Fruit fly (Drosophila melanogaster) whole organism, embryonic: ENCODE measurements around the gene Apoltp.
A peak's percentile ranks its signal among the peaks of the same experiment; 100 is the strongest.

Experiments
- Atf-2 ChIP-seq: fragments of 200-800 bp; sonication (Bioruptor generic); optimal IDR thresholded peaks from 2 replicates; lab custom pipeline; 2016; ENCODE audit warnings: missing biosample characterization, missing genetic modification characterization
- B-H1 ChIP-seq: fragments of 200-800 bp; sonication (Bioruptor generic); IDR thresholded peaks from 3 replicates; pipeline ENCODE4 v1.3.6; 2022; ENCODE audit warnings: missing biosample characterization, missing genetic modification characterization
- CG10565 ChIP-seq: fragments of 200-800 bp; sonication (Bioruptor generic); optimal IDR thresholded peaks from 3 replicates; lab custom pipeline; 2016; ENCODE audit warnings: missing biosample characterization, mild to moderate bottlenecking, missing genetic modification characterization
- CG10959 ChIP-seq: fragments of 200-800 bp; sonication (Bioruptor generic); IDR thresholded peaks from 2 replicates; pipeline ENCODE4 v1.3.6; 2022; ENCODE audit warnings: missing biosample characterization, missing genetic modification characterization
- CG12744 ChIP-seq: fragments of 200-800 bp; sonication (Bioruptor generic); optimal IDR thresholded peaks from 2 replicates; lab custom pipeline; 2016; ENCODE audit warnings: missing biosample characterization, missing genetic modification characterization
- CG13296 ChIP-seq: fragments of 200-800 bp; sonication (Bioruptor generic); optimal IDR thresholded peaks from 3 replicates; lab custom pipeline; 2018; ENCODE audit warnings: missing biosample characterization, mild to moderate bottlenecking, missing genetic modification characterization
- CG14710 ChIP-seq: fragments of 200-800 bp; sonication (Bioruptor generic); optimal IDR thresholded peaks from 3 replicates; lab custom pipeline; 2019; ENCODE audit warnings: missing biosample characterization, mild to moderate bottlenecking, missing genetic modification characterization, moderate library complexity
- CG15601 ChIP-seq: fragments of 200-800 bp; sonication (Bioruptor generic); optimal IDR thresholded peaks from 3 replicates; lab custom pipeline; 2019; ENCODE audit warnings: missing biosample characterization, mild to moderate bottlenecking, missing genetic modification characterization, moderate library complexity
- CG18262 ChIP-seq: fragments of 200-800 bp; optimal IDR thresholded peaks from 3 replicates; lab custom pipeline; 2019; ENCODE audit warnings: missing biosample characterization, mild to moderate bottlenecking, missing genetic modification characterization, moderate library complexity
- CG4360 ChIP-seq: fragments of 200-800 bp; sonication (Bioruptor generic); IDR thresholded peaks from 2 replicates; pipeline ENCODE4 v1.3.6; 2022; ENCODE audit warnings: missing biosample characterization, missing genetic modification characterization
- CG7839 ChIP-seq: fragments of 200-800 bp; sonication (Bioruptor generic); optimal IDR thresholded peaks from 3 replicates; lab custom pipeline; 2018; ENCODE audit warnings: missing biosample characterization, mild to moderate bottlenecking, missing genetic modification characterization, moderate library complexity
- CG8281 ChIP-seq: fragments of 200-800 bp; sonication (Bioruptor generic); optimal IDR thresholded peaks from 2 replicates; lab custom pipeline; 2018; ENCODE audit warnings: missing biosample characterization, mild to moderate bottlenecking, missing genetic modification characterization, moderate library complexity
- CG8359 ChIP-seq: fragments of 200-800 bp; sonication (Bioruptor generic); optimal IDR thresholded peaks from 2 replicates; lab custom pipeline; 2017; ENCODE audit warnings: missing biosample characterization, mild to moderate bottlenecking, missing genetic modification characterization, borderline replicate concordance
- CG8388 ChIP-seq: fragments of 200-800 bp; sonication (Bioruptor generic); optimal IDR thresholded peaks from 2 replicates; lab custom pipeline; 2019; ENCODE audit warnings: missing biosample characterization, mild to moderate bottlenecking, missing genetic modification characterization, moderate library complexity
- CG8924 ChIP-seq: fragments of 200-800 bp; optimal IDR thresholded peaks from 3 replicates; lab custom pipeline; 2019; ENCODE audit warnings: missing biosample characterization, mild to moderate bottlenecking, missing genetic modification characterization, moderate library complexity
- CG9817 ChIP-seq: fragments of 200-800 bp; sonication (Bioruptor generic); optimal IDR thresholded peaks from 2 replicates; lab custom pipeline; 2018; ENCODE audit warnings: missing biosample characterization, mild to moderate bottlenecking, missing genetic modification characterization, moderate library complexity
- Gsc ChIP-seq: fragments of 200-800 bp; sonication (Bioruptor generic); IDR thresholded peaks from 2 replicates; pipeline ENCODE4 v1.3.6; 2022; ENCODE audit warnings: missing biosample characterization, missing genetic modification characterization
- Hr78 ChIP-seq, 2 experiments: fragments of 200-800 bp in 1 of 2; fragments of >200 bp in 1 of 2; sonication (Bioruptor generic) in 1 of 2; optimal IDR thresholded peaks; 2 replicates each; lab custom pipeline; 2017 to 2019; ENCODE audit warnings: missing biosample characterization in 2 of 2, missing genetic modification characterization in 2 of 2, mild to moderate bottlenecking in 1 of 2, moderate library complexity in 1 of 2
- Hsf ChIP-seq: fragments of 200-800 bp; sonication (Bioruptor generic); optimal IDR thresholded peaks from 3 replicates; lab custom pipeline; 2016; ENCODE audit warnings: missing biosample characterization, missing genetic modification characterization
- Lpt ChIP-seq: fragments of >200 bp; optimal IDR thresholded peaks from 2 replicates; lab custom pipeline; 2018; ENCODE audit warnings: missing biosample characterization, missing genetic modification characterization
- Nf-YA ChIP-seq: fragments of 200-800 bp; sonication (Bioruptor generic); IDR thresholded peaks from 2 replicates; pipeline ENCODE4 v1.3.6; 2022; ENCODE audit warnings: missing biosample characterization, missing genetic modification characterization
- Pdp1 ChIP-seq, 2 experiments: fragments of 200-800 bp; sonication (Bioruptor generic); optimal IDR thresholded peaks; 3 replicates each; lab custom pipeline; 2016; ENCODE audit warnings: missing biosample characterization in 2 of 2, missing genetic modification characterization in 2 of 2, mild to moderate bottlenecking in 1 of 2, moderate library complexity in 1 of 2
- Ptx1 ChIP-seq: fragments of 200-800 bp; sonication (Bioruptor generic); IDR thresholded peaks from 2 replicates; pipeline ENCODE4 v1.3.6; 2022; ENCODE audit warnings: missing biosample characterization, missing genetic modification characterization
- Vsx1 ChIP-seq: fragments of 200-800 bp; sonication (Bioruptor generic); optimal IDR thresholded peaks from 2 replicates; lab custom pipeline; 2017; ENCODE audit warnings: missing biosample characterization, mild to moderate bottlenecking, missing genetic modification characterization, missing genetic modification reagents
- az2 ChIP-seq: fragments of 200-800 bp; sonication (Bioruptor generic); optimal IDR thresholded peaks from 3 replicates; lab custom pipeline; 2016; ENCODE audit warnings: missing biosample characterization, missing genetic modification characterization
- bab2 ChIP-seq: fragments of 200-800 bp; sonication (Bioruptor generic); optimal IDR thresholded peaks from 2 replicates; lab custom pipeline; 2016; ENCODE audit warnings: missing biosample characterization, missing genetic modification characterization
- btn ChIP-seq: fragments of 200-800 bp; sonication (Bioruptor generic); optimal IDR thresholded peaks from 2 replicates; lab custom pipeline; 2016; ENCODE audit warnings: missing biosample characterization, missing genetic modification characterization
- esg ChIP-seq: fragments of 200-800 bp; sonication (Bioruptor generic); conservative IDR thresholded peaks from 2 replicates; pipeline ENCODE4 v1.3.6; 2022; ENCODE audit warnings: missing biosample characterization, missing genetic modification characterization
- eve ChIP-seq, 2 experiments: fragments of >200 bp; optimal IDR thresholded peaks; 2 replicates each; lab custom pipeline; 2017; ENCODE audit warnings: missing biosample characterization in 2 of 2, missing genetic modification characterization in 2 of 2
- eyg ChIP-seq: fragments of 200-800 bp; sonication (Bioruptor generic); optimal IDR thresholded peaks from 3 replicates; lab custom pipeline; 2016; ENCODE audit warnings: missing biosample characterization, missing genetic modification characterization
- fd3F ChIP-seq: fragments of 200-800 bp; sonication (Bioruptor generic); optimal IDR thresholded peaks from 2 replicates; lab custom pipeline; 2018; ENCODE audit warnings: missing biosample characterization, mild to moderate bottlenecking, missing genetic modification characterization, moderate library complexity
- fd64A ChIP-seq: fragments of 200-800 bp; sonication (Bioruptor generic); optimal IDR thresholded peaks from 3 replicates; lab custom pipeline; 2018; ENCODE audit warnings: missing biosample characterization, mild to moderate bottlenecking, missing genetic modification characterization
- fu2 ChIP-seq: fragments of 200-800 bp; sonication (Bioruptor generic); optimal IDR thresholded peaks from 2 replicates; lab custom pipeline; 2016; ENCODE audit warnings: missing biosample characterization, missing genetic modification characterization
- gcm ChIP-seq: fragments of 200-800 bp; sonication (Bioruptor generic); optimal IDR thresholded peaks from 2 replicates; lab custom pipeline; 2019; ENCODE audit warnings: missing biosample characterization, mild to moderate bottlenecking, missing genetic modification characterization, moderate library complexity
- gem ChIP-seq: fragments of 200-800 bp; sonication (Bioruptor generic); optimal IDR thresholded peaks from 2 replicates; lab custom pipeline; 2019; ENCODE audit warnings: missing biosample characterization, mild to moderate bottlenecking, missing genetic modification characterization, moderate library complexity
- gt ChIP-seq: fragments of 200-800 bp; sonication (Bioruptor generic); IDR thresholded peaks from 2 replicates; pipeline ENCODE4 v1.3.6; 2022; ENCODE audit warnings: missing biosample characterization, missing genetic modification characterization
- hth ChIP-seq: fragments of >200 bp; optimal IDR thresholded peaks from 2 replicates; lab custom pipeline; 2017; ENCODE audit warnings: inconsistent platforms
- ind ChIP-seq: fragments of 200-800 bp; sonication (Bioruptor generic); optimal IDR thresholded peaks from 3 replicates; lab custom pipeline; 2016; ENCODE audit warnings: missing biosample characterization, missing genetic modification characterization
- lola ChIP-seq, 3 experiments: fragments of >200 bp in 2 of 3; fragments of 200-800 bp in 1 of 3; sonication (Bioruptor generic) in 1 of 3; optimal IDR thresholded peaks; 2 replicates each; lab custom pipeline; 2017 to 2019; ENCODE audit warnings: missing biosample characterization in 3 of 3, missing genetic modification characterization in 3 of 3, mild to moderate bottlenecking in 1 of 3, moderate library complexity in 1 of 3
- mirr ChIP-seq: fragments of 200-800 bp; sonication (Bioruptor generic); optimal IDR thresholded peaks from 3 replicates; lab custom pipeline; 2018; ENCODE audit warnings: missing biosample characterization, mild to moderate bottlenecking, missing genetic modification characterization
- nmo ChIP-seq: fragments of 200-800 bp; sonication (Bioruptor generic); optimal IDR thresholded peaks from 2 replicates; lab custom pipeline; 2018; ENCODE audit warnings: missing biosample characterization, mild to moderate bottlenecking, missing genetic modification characterization, moderate library complexity
- pan ChIP-seq, 4 experiments: fragments of >200 bp in 3 of 4; fragments of 200-800 bp in 1 of 4; sonication (Bioruptor generic) in 1 of 4; optimal IDR thresholded peaks in 3 of 4; IDR thresholded peaks in 1 of 4; 2 replicates each; pipeline versions ENCODE4 v1.3.6 to Lab custom; 2017 to 2022; ENCODE audit warnings: missing biosample characterization in 2 of 4, missing genetic modification characterization in 2 of 4, mixed read lengths in 1 of 4
- pum ChIP-seq: fragments of 200-800 bp; sonication (Bioruptor generic); optimal IDR thresholded peaks from 2 replicates; lab custom pipeline; 2016; ENCODE audit warnings: missing biosample characterization, missing genetic modification characterization
- run ChIP-seq: fragments of 200-800 bp; sonication (Bioruptor generic); optimal IDR thresholded peaks from 3 replicates; lab custom pipeline; 2018; ENCODE audit warnings: missing biosample characterization, mild to moderate bottlenecking, missing genetic modification characterization
- salm ChIP-seq: fragments of 200-800 bp; sonication (Bioruptor generic); optimal IDR thresholded peaks from 2 replicates; lab custom pipeline; 2018; ENCODE audit warnings: missing biosample characterization, mild to moderate bottlenecking, missing genetic modification characterization
- scrt ChIP-seq: fragments of 200-800 bp; sonication (Bioruptor generic); optimal IDR thresholded peaks from 2 replicates; lab custom pipeline; 2018; ENCODE audit warnings: missing biosample characterization, mild to moderate bottlenecking, missing genetic modification characterization, moderate library complexity
- sob ChIP-seq: fragments of 200-800 bp; sonication (Bioruptor generic); IDR thresholded peaks from 2 replicates; pipeline ENCODE4 v1.3.6; 2022; ENCODE audit warnings: missing biosample characterization, missing genetic modification characterization
- ssp ChIP-seq: fragments of 200-800 bp; sonication (Bioruptor generic); IDR thresholded peaks from 2 replicates; pipeline ENCODE4 v1.3.6; 2022; ENCODE audit warnings: missing biosample characterization, missing genetic modification characterization
- tx ChIP-seq: fragments of 200-800 bp; sonication (Bioruptor generic); optimal IDR thresholded peaks from 2 replicates; lab custom pipeline; 2016; ENCODE audit warnings: missing biosample characterization, missing genetic modification characterization
- wek ChIP-seq: fragments of 200-800 bp; sonication (Bioruptor generic); optimal IDR thresholded peaks from 3 replicates; lab custom pipeline; 2018; ENCODE audit warnings: missing biosample characterization, mild to moderate bottlenecking, missing genetic modification characterization, moderate library complexity

Apoltp gene

dm6 chr2L:9598390-9598789 is 35.6 kb upstream of the Apoltp start (continued):
- TF ChIP-seq lola (GFP tag; optimal IDR thresholded peaks at IDR 0.05; lab: Kevin White, UChicago) (peak in 1 of 3 experiments; percentile 81), pan (optimal IDR thresholded peaks at IDR 0.05; lab: Kevin White, UChicago) (no peak), pan (GFP tag; optimal IDR thresholded peaks at IDR 0.05 in 1 of 2, IDR thresholded peaks at IDR 0.05 in 1 of 2) (peak in 1 of 2 experiments; percentile 75), Hsf (GFP tag; lab: Kevin White, UChicago) (peak; percentile 49), CG14710 (tag; lab: Kevin White, UChicago) (peak; percentile 78), mirr (GFP tag; lab: Kevin White, UChicago) (no peak), scrt (GFP tag; lab: Kevin White, UChicago) (peak; percentile 2), B-H1 (GFP tag; lab: Robert Waterston, UW) (peak; percentile 29; the same call in 2 of the 3 replicates), CG12744 (GFP tag; lab: Kevin White, UChicago) (no peak), Ptx1 (peak; percentile 66), pum (GFP tag; lab: Kevin White, UChicago) (peak; percentile 1), CG18262 (peak; percentile 85), fd3F (GFP tag; lab: Kevin White, UChicago) (no peak), hth (lab: Kevin White, UChicago) (no peak), Vsx1 (peak; percentile 29), Nf-YA (GFP tag; lab: Robert Waterston, UW) (peak; percentile 35; the same call in 1 of the 2 replicates), nmo (GFP tag; lab: Kevin White, UChicago) (peak; percentile 76), CG9817 (tag; lab: Kevin White, UChicago) (peak; percentile 4), CG8924 (tag; lab: Kevin White, UChicago) (peak; percentile 73), fd64A (GFP tag; lab: Kevin White, UChicago) (peak; percentile 37), CG4360 (GFP tag; lab: Robert Waterston, UW) (peak; percentile 66), eyg (no peak), CG8359 (GFP tag; lab: Kevin White, UChicago) (peak; percentile 49), CG7839 (tag; lab: Kevin White, UChicago) (peak; percentile 67), salm (tag; lab: Kevin White, UChicago) (peak; percentile 13), tx (GFP tag; lab: Kevin White, UChicago) (no peak), sob (GFP tag; lab: Robert Waterston, UW) (peak; percentile 73; the same call in 1 of the 2 replicates), gt (GFP tag; lab: Robert Waterston, UW) (peak; percentile 72), az2 (peak; percentile 58), eve (GFP tag; optimal IDR thresholded peaks at IDR 0.05; lab: Kevin White, UChicago) (peak in 1 of 2 experiments; percentile 57), run (tag; lab: Kevin White, UChicago) (no peak), CG8388 (GFP tag; lab: Kevin White, UChicago) (peak; percentile 70), CG15601 (peak; percentile 28), ssp (peak; percentile 70), CG13296 (GFP tag; lab: Kevin White, UChicago) (no peak), CG10565 (GFP tag; lab: Kevin White, UChicago) (no peak), Pdp1 (GFP tag; optimal IDR thresholded peaks at IDR 0.05; lab: Kevin White, UChicago) (peak in 1 of 2 experiments; percentile 1), CG8281 (no peak), CG10959 (GFP tag; lab: Robert Waterston, UW) (peak; percentile 86), Gsc (GFP tag; lab: Robert Waterston, UW) (peak; percentile 56), Atf-2 (GFP tag; lab: Kevin White, UChicago) (no peak), wek (GFP tag; lab: Kevin White, UChicago) (no peak), gcm (GFP tag; lab: Kevin White, UChicago) (peak; percentile 78), bab2 (GFP tag; lab: Kevin White, UChicago) (peak; percentile 17), Lpt (GFP tag; lab: Kevin White, UChicago) (no peak), Hr78 (GFP tag; optimal IDR thresholded peaks at IDR 0.05; lab: Kevin White, UChicago) (peak in 1 of 2 experiments; percentile 15), btn (GFP tag; lab: Kevin White, UChicago) (no peak), esg (GFP tag; lab: Robert Waterston, UW) (peak; percentile 61; the same call in 1 of the 2 replicates), fu2 (no peak), gem (tag; lab: Kevin White, UChicago) (peak; percentile 76), ind (peak; percentile 10)
